Worm (Caenorhabditis elegans): ENCODE data around the gene vps-32.1.

Gene vps-32.1

DNA sequence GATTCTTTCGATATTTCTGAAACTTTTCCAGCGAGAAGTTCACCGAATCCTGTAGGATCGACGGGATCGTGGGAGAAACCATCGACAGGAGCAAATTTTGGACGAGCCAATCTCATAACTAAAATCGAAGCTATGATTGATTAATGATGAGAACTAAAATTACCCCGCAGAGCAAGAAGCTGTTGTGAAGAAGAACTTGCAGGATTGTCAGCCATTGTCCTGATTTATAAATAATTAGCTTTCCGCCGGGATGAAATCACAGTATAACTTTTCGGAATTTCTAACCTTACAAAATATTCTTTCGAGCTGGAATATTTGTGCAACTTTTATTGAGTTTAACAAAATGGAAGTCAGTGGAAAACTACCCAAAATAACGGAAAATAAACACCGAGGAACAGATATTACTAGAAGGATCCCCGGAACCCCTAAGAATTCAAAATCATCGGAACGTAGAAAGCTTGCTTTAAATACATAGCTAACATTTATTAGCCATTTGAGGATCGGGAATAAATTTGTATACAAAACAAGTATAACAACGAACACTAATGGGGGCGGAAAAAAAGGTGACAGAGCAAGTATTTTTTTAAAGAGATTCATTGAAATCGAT, 2.1 kb upstream of the vps-32.1 start, which contains the start of gene C56C10.7 (continued):
- TF ChIP-seq athp-1 (tag; optimal IDR thresholded peaks at IDR 0.05) (peak; percentile 76), mxl-1 (tag; optimal IDR thresholded peaks at IDR 0.05) (peak; percentile 10), zfh-2 (GFP tag; conservative IDR thresholded peaks at IDR 0.05) (no peak), rcor-1 (GFP tag; IDR thresholded peaks at IDR 0.05) (peak; percentile 68), K12H6.12 (tag; optimal IDR thresholded peaks at IDR 0.05) (no peak), cebp-1 (GFP tag; IDR thresholded peaks at IDR 0.05) (no peak), cebp-1 (tag; optimal IDR thresholded peaks at IDR 0.05) (peak; percentile 54), lin-40 (tag; optimal IDR thresholded peaks at IDR 0.05) (no peak), let-526 (GFP tag; IDR thresholded peaks at IDR 0.05) (no peak), tbp1 (GFP tag; optimal IDR thresholded peaks at IDR 0.05) (peak; percentile 63), F39B2.1 (GFP tag; IDR thresholded peaks at IDR 0.05) (peak; percentile 91), hsf-1 (GFP tag; IDR thresholded peaks at IDR 0.05) (peak; percentile 88), nhr-179 (tag; optimal IDR thresholded peaks at IDR 0.05) (no peak), ceh-100 (GFP tag; IDR thresholded peaks at IDR 0.05) (peak; percentile 63), xnd-1 (tag; optimal IDR thresholded peaks at IDR 0.05) (peak; percentile 38), ekl-4 (GFP tag; IDR thresholded peaks at IDR 0.05) (peak; percentile 93), nhr-120 (GFP tag; IDR thresholded peaks at IDR 0.05) (no peak), attf-5 (GFP tag; optimal IDR thresholded peaks at IDR 0.05) (no peak), lin-35 (GFP tag; optimal IDR thresholded peaks at IDR 0.05) (no peak), B0035.1 (tag; optimal IDR thresholded peaks at IDR 0.05) (peak; percentile 29), nhr-80 (tag; optimal IDR thresholded peaks at IDR 0.05) (no peak), K11D2.4 (GFP tag; IDR thresholded peaks at IDR 0.05) (no peak), Y56A3A.18 (GFP tag; IDR thresholded peaks at IDR 0.05) (peak; percentile 77), F52B5.7 (tag; optimal IDR thresholded peaks at IDR 0.05) (peak; percentile 36), unc-130 (GFP tag; optimal IDR thresholded peaks at IDR 0.05) (peak; percentile 57), ama-1 (optimal IDR thresholded peaks at IDR 0.05) (no peak), ama-1 (GFP tag; optimal IDR thresholded peaks at IDR 0.05) (peak in 1 of 2 experiments; percentile 62), B0336.3 (GFP tag; IDR thresholded peaks at IDR 0.05) (peak; percentile 94), lin-54 (GFP tag; optimal IDR thresholded peaks at IDR 0.05) (peak; percentile 79), ZK185.1 (tag; optimal IDR thresholded peaks at IDR 0.05; ENCODE audit: poor library complexity, severe bottlenecking) (no peak), hlh-26 (GFP tag; conservative IDR thresholded peaks at IDR 0.05) (no peak), bed-1 (GFP tag; IDR thresholded peaks at IDR 0.05) (peak; percentile 68; the same call in 1 of the 2 replicates), D2030.7 (GFP tag; IDR thresholded peaks at IDR 0.05) (peak; percentile 36; the same call in 1 of the 2 replicates), madf-10 (tag; optimal IDR thresholded peaks at IDR 0.05) (peak; percentile 34), snpc-3.4 (tag; optimal IDR thresholded peaks at IDR 0.05) (peak; percentile 76), snpc-1.3 (tag; optimal IDR thresholded peaks at IDR 0.05; ENCODE audit: insufficient read depth) (peak; percentile 67), somi-1 (GFP tag; optimal IDR thresholded peaks at IDR 0.05) (no peak), gei-17 (GFP tag; optimal IDR thresholded peaks at IDR 0.05) (no peak)

DNA sequence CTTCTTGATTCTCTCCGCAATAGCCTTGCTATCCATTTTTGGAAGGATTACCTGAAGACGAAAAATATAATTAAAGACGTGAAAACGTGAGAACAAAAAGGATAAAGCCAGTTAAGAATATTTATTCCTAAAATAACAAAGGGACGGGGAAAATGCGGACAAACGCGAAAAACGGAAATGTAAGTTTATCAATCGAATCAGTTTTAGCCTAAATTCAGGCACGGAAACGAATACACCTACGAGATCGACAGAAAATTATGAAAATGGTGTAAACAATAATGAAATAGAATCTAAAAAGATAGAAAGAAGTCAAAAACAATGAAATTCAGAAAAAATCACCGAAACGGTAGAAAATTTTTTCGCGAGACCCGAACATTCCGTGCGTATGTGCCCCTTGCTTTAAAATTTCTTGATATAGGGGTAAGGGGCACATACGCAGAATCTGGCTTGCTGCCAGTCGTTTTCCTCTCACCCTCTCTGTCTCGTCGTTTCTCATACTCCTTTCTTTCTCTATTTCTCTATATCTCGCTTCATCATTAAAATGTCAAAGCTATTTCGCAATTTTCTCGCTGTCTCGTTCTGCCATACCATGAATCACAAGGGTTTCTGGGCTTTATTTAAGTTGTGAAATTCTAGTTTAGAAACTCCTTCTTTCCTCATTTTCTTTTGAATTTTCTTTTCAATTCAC, 759 bp upstream of the vps-32.1 start, which contains the start of gene icd-1:
Gene icd-1, minus strand, starts transcription at position 51 of the 688 bp plus-strand sequence.
- TF ChIP-seq F52B5.7 (tag; optimal IDR thresholded peaks at IDR 0.05) (no peak), ceh-40 (GFP tag; IDR thresholded peaks at IDR 0.05) (no peak), B0336.3 (GFP tag; IDR thresholded peaks at IDR 0.05) (peak; percentile 89), ZK185.1 (tag; optimal IDR thresholded peaks at IDR 0.05; ENCODE audit: poor library complexity, severe bottlenecking) (peak; percentile 86), Y53G8AR.9 (GFP tag; conservative IDR thresholded peaks at IDR 0.05) (peak; percentile 92), K12H6.12 (tag; optimal IDR thresholded peaks at IDR 0.05) (peak; percentile 91), ztf-22 (GFP tag; optimal IDR thresholded peaks at IDR 0.05) (peak; percentile 37), mxl-1 (tag; optimal IDR thresholded peaks at IDR 0.05) (no peak), hmg-20 (GFP tag; IDR thresholded peaks at IDR 0.05) (0 out of 2 replicates have a peak, but pooled peaks have one; percentile 55), egrh-3 (GFP tag; IDR thresholded peaks at IDR 0.05) (0 out of 2 replicates have a peak, but pooled peaks have one; percentile 45), attf-5 (GFP tag; optimal IDR thresholded peaks at IDR 0.05) (peak; percentile 97), attf-3 (GFP tag; conservative IDR thresholded peaks at IDR 0.05) (peak; percentile 72; the same call in 1 of the 2 replicates), T26A5.8 (tag; optimal IDR thresholded peaks at IDR 0.05) (no peak), ztf-28 (GFP tag; IDR thresholded peaks at IDR 0.05) (0 out of 2 replicates have a peak, but pooled peaks have one; percentile 25), rcor-1 (GFP tag; IDR thresholded peaks at IDR 0.05) (peak; percentile 93), dpl-1 (GFP tag; optimal IDR thresholded peaks at IDR 0.05) (peak; percentile 36), athp-1 (tag; optimal IDR thresholded peaks at IDR 0.05) (peak; percentile 91), lin-35 (GFP tag; optimal IDR thresholded peaks at IDR 0.05) (peak in 2 of 3 experiments; percentile 67 to 88)

All from whole organism, young adult.